Fruit fly (Drosophila melanogaster): ENCODE data around the gene RpS27.

RpS27 gene

dm6 chr3R:25247379-25247869 is at the start of gene RpS27, which contains the start of gene Nup37:
Gene RpS27 (minus strand): TSS chr3R:25247514.
Gene Nup37 (plus strand): TSS chr3R:25247658.
- TF ChIP-seq CG8478 (optimal IDR thresholded peaks at IDR 0.05), result no peak
- peak in 1 of 2 experiments; percentile 31 for TF ChIP-seq CTCF (optimal IDR thresholded peaks at IDR 0.05)

- TF ChIP-seq CG8478 (optimal IDR thresholded peaks at IDR 0.05), result no peak
- TF ChIP-seq CTCF (optimal IDR thresholded peaks at IDR 0.05), result no peak
These were observed 48.2 kb upstream of the RpS27 start, which contains the start of gene CG31102 for dm6 chr3R:25295320-25296020. Gene CG31102 (minus strand): TSS chr3R:25295594.

dm6 chr3R:25292864-25293284 is 45.6 kb upstream of the RpS27 start, which contains the start of gene CG31098:
Gene CG31098 (minus strand): TSS chr3R:25292977.
- TF ChIP-seq CTCF (optimal IDR thresholded peaks at IDR 0.05) (no peak), CG8478 (optimal IDR thresholded peaks at IDR 0.05) (no peak)

dm6 chr3R:25289589-25289988 is 42.3 kb upstream of the RpS27 start, which contains the start of gene CG11893:
Gene CG11893 (plus strand): TSS chr3R:25289889.
- TF ChIP-seq CTCF (optimal IDR thresholded peaks at IDR 0.05), result no peak
- no peak for TF ChIP-seq CG8478 (optimal IDR thresholded peaks at IDR 0.05)

dm6 chr3R:25287128-25287527 is 39.8 kb upstream of the RpS27 start, which contains the start of gene CG13658:
Gene CG13658 (plus strand): TSS chr3R:25287474.
- no peak for TF ChIP-seq CTCF (optimal IDR thresholded peaks at IDR 0.05)
- no peak for TF ChIP-seq CG8478 (optimal IDR thresholded peaks at IDR 0.05)

dm6 chr3R:25285173-25285572 is 37.9 kb upstream of the RpS27 start, which contains the start of gene CG31104:
Gene CG31104 (plus strand): TSS chr3R:25285473.
- TF ChIP-seq CTCF (optimal IDR thresholded peaks at IDR 0.05) (no peak), CG8478 (optimal IDR thresholded peaks at IDR 0.05) (no peak)

- TF ChIP-seq CG8478 (optimal IDR thresholded peaks at IDR 0.05), result no peak
- TF ChIP-seq CTCF (optimal IDR thresholded peaks at IDR 0.05), result no peak
These were observed 35.9 kb upstream of the RpS27 start, which contains the start of gene CG31300 for dm6 chr3R:25283209-25283670. Gene CG31300 (plus strand): TSS chr3R:25283620.

- no peak for TF ChIP-seq CTCF (optimal IDR thresholded peaks at IDR 0.05)
- no peak for TF ChIP-seq CG8478 (optimal IDR thresholded peaks at IDR 0.05)
These were observed 33.9 kb upstream of the RpS27 start, which contains the start of gene CG11892 for dm6 chr3R:25281165-25281564. Gene CG11892 (plus strand): TSS chr3R:25281548.

dm6 chr3R:25279796-25280350 is 32.6 kb upstream of the RpS27 start, which contains the start of gene CG10514:
Gene CG10514 (minus strand): TSS chr3R:25279846.
- TF ChIP-seq CG8478 (optimal IDR thresholded peaks at IDR 0.05), result no peak
- no peak for TF ChIP-seq CTCF (optimal IDR thresholded peaks at IDR 0.05)

dm6 chr3R:25277112-25277511 is 29.8 kb upstream of the RpS27 start, which contains the start of gene CG10513:
Gene CG10513 (minus strand): TSS chr3R:25277212.
- TF ChIP-seq CTCF (optimal IDR thresholded peaks at IDR 0.05) (no peak), CG8478 (optimal IDR thresholded peaks at IDR 0.05) (no peak)

dm6 chr3R:25275276-25275675 is 28.0 kb upstream of the RpS27 start:
- TF ChIP-seq CG8478 (optimal IDR thresholded peaks at IDR 0.05) (no peak), CTCF (optimal IDR thresholded peaks at IDR 0.05) (no peak)

dm6 chr3R:25273537-25273936 is 26.2 kb upstream of the RpS27 start, which contains the start of gene CG11878:
Gene CG11878 (plus strand): TSS chr3R:25273837.
- TF ChIP-seq CG8478 (optimal IDR thresholded peaks at IDR 0.05), result no peak
- no peak for TF ChIP-seq CTCF (optimal IDR thresholded peaks at IDR 0.05)

dm6 chr3R:25269909-25270308 is 22.6 kb upstream of the RpS27 start, which contains the start of the genes CG11889 and CG11891:
Gene CG11889 (plus strand): TSS chr3R:25270209.
Gene CG11891 (plus strand): TSS chr3R:25270209.
- no peak for TF ChIP-seq CG8478 (optimal IDR thresholded peaks at IDR 0.05)
- TF ChIP-seq CTCF (optimal IDR thresholded peaks at IDR 0.05), result no peak

DNA sequence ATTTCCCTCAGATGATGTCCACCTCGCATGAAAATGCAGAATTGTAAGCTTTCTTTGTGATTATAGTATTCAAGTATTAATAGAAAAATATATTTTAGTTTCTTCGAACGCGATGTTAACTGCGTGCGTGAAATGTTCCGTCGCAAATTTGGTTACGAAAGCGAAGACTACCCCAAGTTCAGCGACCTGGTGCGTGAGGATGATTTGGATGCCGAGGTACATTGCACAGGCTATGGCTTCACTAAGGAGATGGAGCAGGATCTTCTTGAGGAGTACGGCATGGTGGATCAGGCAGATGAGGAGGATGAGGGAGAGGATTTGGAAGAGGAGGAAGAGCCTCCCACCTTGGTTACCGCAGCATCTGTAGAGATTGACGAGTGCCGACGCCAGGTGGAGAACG is 19.4 kb upstream of the RpS27 start:
- TF ChIP-seq CTCF (optimal IDR thresholded peaks at IDR 0.05), result no peak
- TF ChIP-seq CG8478 (optimal IDR thresholded peaks at IDR 0.05), result no peak

- TF ChIP-seq CTCF (optimal IDR thresholded peaks at IDR 0.05), result peak; percentile 0 to 51
- TF ChIP-seq CG8478 (optimal IDR thresholded peaks at IDR 0.05), result no peak
These were observed 18.4 kb upstream of the RpS27 start, which contains the start of the genes GlnRS and RIOK2 for dm6 chr3R:25265589-25266201. Gene GlnRS (minus strand): TSS chr3R:25265721. Gene RIOK2 (plus strand): TSS chr3R:25265844.
